Worm (Caenorhabditis elegans) whole organism, L1 larva: ENCODE data around the gene str-96.

Source experiments
- ceh-82 ChIP-seq, 3 experiments: fragments of 150-350 bp in 1 of 3; sonication (generic microtip) in 2 of 3; optimal IDR thresholded peaks; 2 replicates each; lab custom pipeline; 2014 to 2017; ENCODE audit warnings: missing biosample characterization in 3 of 3, missing genetic modification characterization in 3 of 3
- ceh-88 ChIP-seq: fragments of 200-800 bp; sonication (Bioruptor generic); IDR thresholded peaks from 2 replicates; pipeline ENCODE4 v1.3.6; 2022; ENCODE audit warnings: missing genetic modification characterization, missing compliant biosample characterization
- ceh-90 ChIP-seq: sonication (generic microtip); optimal IDR thresholded peaks from 2 replicates; lab custom pipeline; 2016; ENCODE audit warnings: missing genetic modification characterization, missing compliant biosample characterization
- efl-3 ChIP-seq: fragments of 200-800 bp; sonication (Bioruptor generic); optimal IDR thresholded peaks from 2 replicates; lab custom pipeline; 2018; ENCODE audit warnings: mild to moderate bottlenecking, missing genetic modification characterization, missing compliant biosample characterization
- elt-2 ChIP-seq: sonication (generic microtip); optimal IDR thresholded peaks from 2 replicates; lab custom pipeline; 2016; ENCODE audit warnings: missing genetic modification characterization, mild to moderate bottlenecking, inconsistent platforms, missing compliant biosample characterization, missing genetic modification reagents
- fkh-4 ChIP-seq: sonication (generic microtip); optimal IDR thresholded peaks from 2 replicates; lab custom pipeline; 2016; ENCODE audit warnings: missing compliant biosample characterization, missing genetic modification characterization, borderline replicate concordance
- fos-1 ChIP-seq: fragments of 150-350 bp; optimal IDR thresholded peaks from 2 replicates; lab custom pipeline; 2014; ENCODE audit warnings: missing biosample characterization, missing genetic modification characterization
- nhr-11 ChIP-seq: fragments of 150-350 bp; optimal IDR thresholded peaks from 2 replicates; lab custom pipeline; 2014; ENCODE audit warnings: missing biosample characterization, missing genetic modification characterization
- nhr-77 ChIP-seq: fragments of 150-350 bp; optimal IDR thresholded peaks from 2 replicates; lab custom pipeline; 2014; ENCODE audit warnings: missing biosample characterization, missing genetic modification characterization
- rnt-1 ChIP-seq: sonication (generic microtip); optimal IDR thresholded peaks from 2 replicates; lab custom pipeline; 2016; ENCODE audit warnings: mild to moderate bottlenecking, missing genetic modification characterization, moderate library complexity, missing compliant biosample characterization
- snpc-4 ChIP-seq: fragments of 150-350 bp; optimal IDR thresholded peaks from 2 replicates; lab custom pipeline; 2014; ENCODE audit warnings: missing biosample characterization, missing genetic modification characterization
- sox-4 ChIP-seq: sonication (generic microtip); optimal IDR thresholded peaks from 2 replicates; lab custom pipeline; 2016; ENCODE audit warnings: missing genetic modification characterization, missing compliant biosample characterization
- unc-86 ChIP-seq: sonication (generic microtip); optimal IDR thresholded peaks from 2 replicates; lab custom pipeline; 2016; ENCODE audit warnings: missing genetic modification characterization, missing compliant biosample characterization
- zag-1 ChIP-seq: fragments of 150-350 bp; optimal IDR thresholded peaks from 2 replicates; lab custom pipeline; 2014; ENCODE audit warnings: missing biosample characterization, missing genetic modification characterization

DNA sequence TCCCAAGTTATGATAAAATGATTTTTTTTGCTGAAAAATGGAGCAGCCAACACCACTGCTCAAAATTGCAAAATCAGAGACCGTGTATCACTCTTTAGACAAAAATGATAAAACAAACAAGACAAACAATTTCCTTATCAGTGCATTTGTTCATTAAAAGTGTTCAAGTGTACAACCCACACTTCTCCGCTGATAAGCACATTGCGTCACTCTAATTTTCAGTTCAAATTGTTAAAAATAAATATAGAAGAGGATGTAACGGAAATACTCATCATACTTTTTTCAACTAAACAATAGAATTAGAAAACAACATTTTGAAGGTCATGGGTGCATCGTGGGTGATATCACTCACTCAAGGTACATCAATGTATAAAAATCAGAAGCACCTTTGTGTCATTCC, 24.9 kb upstream of the str-96 start, which contains the start of gene nhr-291:
- TF ChIP-seq snpc-4 (no peak), unc-86 (tag; lab: Kevin White, UChicago) (no peak), ceh-90 (tag; lab: Kevin White, UChicago) (no peak), fos-1 (tag; lab: Kevin White, UChicago) (no peak), rnt-1 (no peak), sox-4 (tag; lab: Kevin White, UChicago) (no peak), elt-2 (tag; lab: Kevin White, UChicago) (peak; percentile 99), nhr-77 (tag; lab: Kevin White, UChicago) (no peak), ceh-82 (tag; optimal IDR thresholded peaks at IDR 0.05; lab: Kevin White, UChicago) (no peak), ceh-88 (GFP tag; lab: Robert Waterston, UW) (no peak), fkh-4 (tag; lab: Kevin White, UChicago) (no peak), zag-1 (tag; lab: Kevin White, UChicago) (no peak), efl-3 (GFP tag; lab: Kevin White, UChicago) (no peak), nhr-11 (tag; lab: Kevin White, UChicago) (no peak)
